Worm (Caenorhabditis elegans): ENCODE results near the gene ave-1.

DNA sequence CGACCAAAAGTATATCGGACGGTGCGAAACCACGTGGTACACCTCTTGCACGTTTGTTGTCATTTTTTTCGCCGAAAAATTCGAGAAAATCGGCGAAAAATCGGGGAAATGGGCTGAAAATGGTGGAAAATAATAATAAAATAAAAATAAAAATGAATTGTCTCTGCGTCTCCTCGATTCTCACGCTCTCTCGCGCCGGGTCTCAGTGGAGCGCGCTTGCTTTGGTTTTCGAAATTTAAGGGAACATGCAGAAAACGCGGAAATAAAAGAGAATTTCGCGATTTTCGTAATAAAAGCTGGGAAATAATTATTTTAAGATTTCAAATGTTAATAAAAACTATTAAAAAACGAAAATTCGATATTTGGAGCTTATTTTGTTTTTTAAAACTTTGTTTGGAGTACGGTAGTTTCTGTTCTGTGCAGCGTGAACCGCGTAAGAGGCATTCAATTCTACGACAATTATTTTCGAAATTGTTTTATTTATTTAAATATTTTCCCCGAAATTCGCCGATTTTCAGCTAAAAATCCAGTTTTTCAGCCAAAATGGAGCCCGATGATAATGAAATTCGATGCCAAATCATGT lies at the start of gene ave-1, which contains the start of gene M01G5.1:
- no peak for TF ChIP-seq ama-1 (optimal IDR thresholded peaks at IDR 0.05)
- TF ChIP-seq hmbx-1 (tag; optimal IDR thresholded peaks at IDR 0.05) = no peak
- no peak for TF ChIP-seq ceh-36 (tag; optimal IDR thresholded peaks at IDR 0.05)
- no peak for TF ChIP-seq flt-1 (GFP tag; IDR thresholded peaks at IDR 0.05)
- TF ChIP-seq tbx-37 (GFP tag; conservative IDR thresholded peaks at IDR 0.05) = no peak
- TF ChIP-seq hnd-1 (tag; optimal IDR thresholded peaks at IDR 0.05) = no peak
- no peak for TF ChIP-seq sea-1 (GFP tag; conservative IDR thresholded peaks at IDR 0.05)
- TF ChIP-seq B0310.2 (tag; optimal IDR thresholded peaks at IDR 0.05) = no peak

All from whole organism, early embryonic.